Worm (Caenorhabditis elegans) whole organism, young adult: ENCODE data around the gene metr-1.

Experiments
- let-607 ChIP-seq, 2 experiments: fragments of 200-800 bp in 1 of 2; sonication (Bioruptor generic) in 1 of 2; sonication (generic microtip) in 1 of 2; optimal IDR thresholded peaks; 2 replicates each; lab custom pipeline; 2016 to 2018; ENCODE audit warnings: mild to moderate bottlenecking in 2 of 2, missing compliant biosample characterization in 2 of 2, missing genetic modification characterization in 2 of 2, moderate library complexity in 2 of 2, missing genotype in 1 of 2
- ztf-22 ChIP-seq: fragments of 200-800 bp; sonication (Bioruptor generic); optimal IDR thresholded peaks from 2 replicates; lab custom pipeline; 2018; ENCODE audit warnings: mild to moderate bottlenecking, missing genetic modification characterization, moderate library complexity, missing compliant biosample characterization

- TF ChIP-seq let-607 (tag; optimal IDR thresholded peaks at IDR 0.05; lab: Kevin White, UChicago) = no peak
- no peak for TF ChIP-seq ztf-22 (GFP tag; lab: Kevin White, UChicago)
Measured at ce11 chrII:10915732-10916131, 10.6 kb upstream of the metr-1 start, which contains the start of gene F44F4.9.
